Worm (Caenorhabditis elegans): ENCODE measurements around the gene ZK105.14.

ZK105.14 gene

DNA sequence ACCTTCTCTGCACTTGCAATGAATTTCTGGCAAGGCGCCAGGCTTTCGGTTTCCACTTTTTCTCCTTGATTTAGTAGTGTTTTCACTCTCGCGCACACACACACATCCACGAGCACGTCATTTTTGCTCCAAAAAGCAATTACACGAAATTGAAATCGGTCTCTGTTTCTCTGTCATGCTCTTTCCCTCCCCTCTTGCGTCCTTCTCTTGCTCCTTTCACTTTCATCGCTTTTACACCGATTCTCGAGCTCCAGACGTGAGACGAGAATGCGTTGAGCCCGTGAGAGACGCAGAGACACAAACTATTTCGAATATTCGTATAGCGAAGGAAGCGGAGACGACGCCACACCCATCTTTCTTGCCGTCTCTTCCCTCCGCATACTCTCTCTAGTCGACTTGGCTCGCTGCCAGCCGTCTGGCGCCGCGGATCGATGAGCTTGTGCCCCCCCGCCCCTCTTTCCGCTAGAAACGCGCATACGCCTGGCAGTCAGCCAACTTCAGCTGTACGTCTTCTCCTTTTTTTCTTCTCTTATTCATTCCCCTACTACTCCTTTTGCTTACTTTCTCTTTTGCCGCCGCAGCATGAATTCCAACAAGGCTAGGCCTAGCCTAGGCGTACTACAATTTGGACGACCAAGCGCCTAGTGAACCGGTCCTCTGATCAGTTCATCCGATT, 6.3 kb upstream of the ZK105.14 start (continued):
- no peak for TF ChIP-seq snpc-4 (tag; optimal IDR thresholded peaks at IDR 0.05)
- TF ChIP-seq tbx-2 (tag; optimal IDR thresholded peaks at IDR 0.05): peak; percentile 91
- peak; percentile 26 for TF ChIP-seq pha-4 (tag; optimal IDR thresholded peaks at IDR 0.05)
- TF ChIP-seq fkh-10 (GFP tag; optimal IDR thresholded peaks at IDR 0.05): peak; percentile 72
- no peak for TF ChIP-seq ceh-16 (tag; optimal IDR thresholded peaks at IDR 0.05)
- no peak for TF ChIP-seq eor-1 (tag; optimal IDR thresholded peaks at IDR 0.05)
- TF ChIP-seq elt-2 (tag; optimal IDR thresholded peaks at IDR 0.05): peak; percentile 57
- no peak for TF ChIP-seq unc-39 (tag; optimal IDR thresholded peaks at IDR 0.05)

DNA sequence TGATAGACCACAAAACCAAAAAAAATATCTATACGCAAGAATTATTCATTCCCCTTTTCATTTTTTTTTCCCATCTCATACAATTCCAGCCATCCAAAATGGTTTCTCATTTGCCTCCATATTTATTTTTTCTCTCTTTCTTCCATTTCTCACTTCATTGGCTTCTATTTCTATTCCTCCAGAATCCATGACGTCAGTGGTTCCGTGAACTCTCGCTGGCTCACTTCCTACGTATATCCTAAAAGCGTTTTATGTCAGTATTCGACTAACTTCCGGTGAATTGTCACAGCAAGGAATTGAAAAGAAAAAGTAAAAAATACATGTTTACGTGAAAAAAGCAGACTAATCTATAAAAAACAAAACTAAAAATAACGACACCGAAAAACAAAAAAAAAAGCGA, 5.1 kb upstream of the ZK105.14 start:
- TF ChIP-seq nfya-1 (tag; optimal IDR thresholded peaks at IDR 0.05; ENCODE audit: insufficient read depth) (peak; percentile 18), ama-1 (optimal IDR thresholded peaks at IDR 0.05) (no peak)

DNA sequence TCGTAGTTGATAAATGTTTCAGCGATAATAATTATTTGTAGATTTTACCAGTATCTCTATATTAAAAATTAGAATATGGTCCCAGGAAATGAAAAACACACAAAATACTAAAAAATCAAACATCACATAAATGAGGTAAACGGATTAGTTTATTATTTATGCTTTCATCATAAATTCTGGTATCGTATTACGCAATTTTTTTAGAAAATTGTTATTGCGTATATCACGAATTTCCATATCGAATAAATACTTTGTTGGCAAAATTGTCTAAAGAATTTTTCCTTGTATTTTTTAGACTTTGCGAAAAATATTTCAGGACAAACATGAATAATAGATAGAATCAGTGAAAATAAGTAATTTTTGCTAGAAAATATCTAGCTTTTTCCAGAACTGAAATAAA, 4.4 kb upstream of the ZK105.14 start:
- no peak for TF ChIP-seq nhr-237 (tag; optimal IDR thresholded peaks at IDR 0.05)
- no peak for TF ChIP-seq fkh-2 (tag; optimal IDR thresholded peaks at IDR 0.05)
- no peak for TF ChIP-seq pqm-1 (tag; optimal IDR thresholded peaks at IDR 0.05)
- no peak for TF ChIP-seq ztf-4 (tag; optimal IDR thresholded peaks at IDR 0.05)

DNA sequence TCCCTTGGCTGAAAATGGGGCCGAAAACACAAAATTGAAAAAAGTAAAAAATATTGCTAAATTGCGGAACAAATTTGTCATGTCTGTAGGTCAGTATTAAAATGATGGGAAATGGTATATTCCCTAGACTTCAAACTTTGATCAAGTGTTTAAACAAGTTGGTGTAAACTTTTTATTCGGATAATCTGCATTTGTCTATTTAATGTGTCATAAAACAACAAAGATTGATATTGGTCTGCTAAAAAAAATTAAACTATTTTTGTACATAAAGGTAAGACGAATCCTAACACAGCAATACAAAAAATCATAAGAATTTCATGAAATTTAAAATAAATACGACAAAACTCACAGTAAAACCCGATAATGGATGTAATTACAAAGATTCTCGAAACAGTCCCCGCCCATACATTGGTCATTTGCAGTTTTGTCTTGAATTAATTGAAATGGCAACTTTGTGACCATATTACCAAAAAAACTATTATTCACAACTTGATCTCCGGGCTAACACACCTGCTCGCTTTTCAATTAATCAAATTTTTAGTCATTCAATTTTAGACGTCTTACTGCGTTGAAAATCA, 2.2 kb upstream of the ZK105.14 start, which contains the start of the genes ZK105.6 and ZK105.8:
Gene ZK105.6, minus strand, starts transcription at position 101 of the 578 bp plus-strand sequence.
Gene ZK105.8, plus strand, starts transcription at position 528 of the 578 bp plus-strand sequence.
- no peak for TF ChIP-seq ama-1 (optimal IDR thresholded peaks at IDR 0.05)
- TF ChIP-seq nhr-77 (tag; optimal IDR thresholded peaks at IDR 0.05): no peak
- no peak for TF ChIP-seq unc-62 (GFP tag; optimal IDR thresholded peaks at IDR 0.05)
- TF ChIP-seq hmg-11 (tag; optimal IDR thresholded peaks at IDR 0.05): no peak
- TF ChIP-seq ceh-16 (tag; optimal IDR thresholded peaks at IDR 0.05): no peak
- no peak for TF ChIP-seq ceh-28 (tag; optimal IDR thresholded peaks at IDR 0.05)
- TF ChIP-seq ztf-11 (tag; optimal IDR thresholded peaks at IDR 0.05): no peak
- no peak for TF ChIP-seq mml-1 (tag; optimal IDR thresholded peaks at IDR 0.05)
- no peak for TF ChIP-seq skn-1 (tag; optimal IDR thresholded peaks at IDR 0.05)
- no peak for TF ChIP-seq ceh-82 (tag; optimal IDR thresholded peaks at IDR 0.05)
- TF ChIP-seq R02D3.7 (tag; optimal IDR thresholded peaks at IDR 0.05): no peak
- TF ChIP-seq nhr-67 (tag; optimal IDR thresholded peaks at IDR 0.05): no peak
- no peak for TF ChIP-seq tbx-2 (tag; optimal IDR thresholded peaks at IDR 0.05)

DNA sequence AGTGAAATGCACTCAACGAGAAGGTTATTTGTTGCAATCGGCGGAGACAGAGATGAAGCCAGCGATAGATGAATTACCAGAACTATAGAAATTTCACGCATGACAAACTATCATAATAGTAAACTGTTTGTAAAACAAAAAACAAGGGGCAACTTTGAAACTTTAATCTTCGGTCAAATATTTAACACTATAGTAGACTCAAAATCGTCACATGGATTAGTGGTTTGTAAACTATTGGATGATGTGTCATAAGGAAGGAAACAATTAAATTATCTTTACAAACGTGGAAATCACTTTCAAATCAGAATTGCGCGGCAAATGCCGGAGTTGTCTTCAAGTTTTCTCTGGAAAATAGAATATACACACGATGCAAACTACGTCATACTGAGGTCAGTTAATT, 4.2 kb downstream of the ZK105.14 start, which contains the start of gene ZK105.5:
Gene ZK105.5, minus strand, starts transcription at position 101 of the 400 bp plus-strand sequence.
- TF ChIP-seq nhr-237 (tag; optimal IDR thresholded peaks at IDR 0.05) (no peak), fos-1 (tag; optimal IDR thresholded peaks at IDR 0.05) (no peak), lin-39 (tag; optimal IDR thresholded peaks at IDR 0.05) (no peak), nhr-25 (tag; optimal IDR thresholded peaks at IDR 0.05) (no peak), nhr-11 (tag; optimal IDR thresholded peaks at IDR 0.05) (no peak), R02D3.7 (tag; optimal IDR thresholded peaks at IDR 0.05) (no peak), skn-1 (tag; optimal IDR thresholded peaks at IDR 0.05) (no peak), snpc-4 (tag; optimal IDR thresholded peaks at IDR 0.05) (no peak), fkh-2 (tag; optimal IDR thresholded peaks at IDR 0.05) (no peak), nhr-76 (tag; optimal IDR thresholded peaks at IDR 0.05) (no peak), ama-1 (optimal IDR thresholded peaks at IDR 0.05) (no peak), nhr-67 (tag; optimal IDR thresholded peaks at IDR 0.05) (no peak), eor-1 (tag; optimal IDR thresholded peaks at IDR 0.05) (no peak), elt-3 (tag; optimal IDR thresholded peaks at IDR 0.05) (no peak), tbx-2 (tag; optimal IDR thresholded peaks at IDR 0.05) (no peak), sea-2 (GFP tag; optimal IDR thresholded peaks at IDR 0.05) (no peak), aly-2 (tag; optimal IDR thresholded peaks at IDR 0.05) (no peak), fkh-10 (GFP tag; optimal IDR thresholded peaks at IDR 0.05) (no peak)
